Worm (Caenorhabditis elegans) whole organism, young adult: ENCODE results near the gene mboa-4.

ENCODE experiments used
- B0261.1 ChIP-seq: sonication (generic microtip); optimal IDR thresholded peaks from 2 replicates; lab custom pipeline; 2016; ENCODE audit warnings: mild to moderate bottlenecking, missing genetic modification characterization, moderate library complexity, missing compliant biosample characterization
- C17E4.6 ChIP-seq: fragments of 200-800 bp; sonication (Bioruptor generic); IDR thresholded peaks from 2 replicates; pipeline ENCODE4 v1.3.6; 2022; ENCODE audit warnings: missing genetic modification reagents, missing genetic modification characterization, missing compliant biosample characterization
- F37B4.10 ChIP-seq: fragments of 200-800 bp; sonication (Bioruptor generic); IDR thresholded peaks from 2 replicates; pipeline ENCODE4 v1.3.6; 2022; ENCODE audit warnings: missing genetic modification characterization, missing compliant biosample characterization
- F49E8.2 ChIP-seq: sonication (generic microtip); optimal IDR thresholded peaks from 3 replicates; lab custom pipeline; 2017; ENCODE audit warnings: missing genetic modification characterization, mild to moderate bottlenecking, missing compliant biosample characterization, antibody characterized with exemption, moderate library complexity; ENCODE audit not compliant: insufficient read depth
- F52B5.7 ChIP-seq: sonication (generic microtip); optimal IDR thresholded peaks from 2 replicates; lab custom pipeline; 2016; ENCODE audit warnings: mild to moderate bottlenecking, missing genetic modification characterization, missing compliant biosample characterization
- F57A8.1 ChIP-seq: fragments of 200-800 bp; sonication (Bioruptor generic); optimal IDR thresholded peaks from 2 replicates; lab custom pipeline; 2018; ENCODE audit warnings: mild to moderate bottlenecking, missing genetic modification characterization, moderate library complexity, missing compliant biosample characterization
- T26A5.8 ChIP-seq: sonication (generic microtip); optimal IDR thresholded peaks from 2 replicates; lab custom pipeline; 2016; ENCODE audit warnings: missing genetic modification characterization, missing compliant biosample characterization
- Y56A3A.18 ChIP-seq: fragments of 200-800 bp; sonication (Bioruptor generic); IDR thresholded peaks from 2 replicates; pipeline ENCODE4 v1.3.6; 2022; ENCODE audit warnings: missing genetic modification reagents, missing genetic modification characterization, missing compliant biosample characterization
- Y67H2A.10 ChIP-seq: fragments of 200-800 bp; sonication (Bioruptor generic); conservative IDR thresholded peaks from 2 replicates; pipeline ENCODE4 v1.3.6; 2022; ENCODE audit warnings: missing genetic modification reagents, missing genetic modification characterization, missing compliant biosample characterization
- Y95B8A.8 ChIP-seq: fragments of 200-800 bp; sonication (Bioruptor generic); IDR thresholded peaks from 2 replicates; pipeline ENCODE4 v1.3.6; 2022; ENCODE audit warnings: missing genetic modification reagents, missing genetic modification characterization, missing compliant biosample characterization
- aptf-3 ChIP-seq: fragments of 200-800 bp; sonication (Bioruptor generic); IDR thresholded peaks from 2 replicates; pipeline ENCODE4 v1.3.6; 2022; ENCODE audit warnings: missing genetic modification characterization, missing compliant biosample characterization
- athp-1 ChIP-seq: sonication (generic microtip); optimal IDR thresholded peaks from 2 replicates; lab custom pipeline; 2017; ENCODE audit warnings: mild to moderate bottlenecking, missing genetic modification characterization, missing compliant biosample characterization
- attf-3 ChIP-seq: fragments of 200-800 bp; sonication (Bioruptor generic); conservative IDR thresholded peaks from 2 replicates; pipeline ENCODE4 v1.3.6; 2022; ENCODE audit warnings: missing genetic modification reagents, missing genetic modification characterization, missing compliant biosample characterization
- attf-6 ChIP-seq: fragments of 200-800 bp; sonication (Bioruptor generic); IDR thresholded peaks from 2 replicates; pipeline ENCODE4 v1.3.6; 2022; ENCODE audit warnings: missing genetic modification reagents, missing genetic modification characterization, missing compliant biosample characterization
- bed-1 ChIP-seq: fragments of 200-800 bp; sonication (Bioruptor generic); IDR thresholded peaks from 2 replicates; pipeline ENCODE4 v1.3.6; 2022; ENCODE audit warnings: missing genetic modification reagents, missing genetic modification characterization, missing compliant biosample characterization
- ceh-58 ChIP-seq: fragments of 200-800 bp; sonication (Bioruptor generic); IDR thresholded peaks from 2 replicates; pipeline ENCODE4 v1.3.6; 2022; ENCODE audit warnings: missing genetic modification characterization, missing compliant biosample characterization
- dox-1 ChIP-seq: fragments of 200-800 bp; sonication (Bioruptor generic); IDR thresholded peaks from 2 replicates; pipeline ENCODE4 v1.3.6; 2022; ENCODE audit warnings: missing genetic modification reagents, missing genetic modification characterization, missing compliant biosample characterization
- ekl-4 ChIP-seq: fragments of 200-800 bp; sonication (Bioruptor generic); IDR thresholded peaks from 2 replicates; pipeline ENCODE4 v1.3.6; 2022; ENCODE audit warnings: missing genetic modification reagents, missing genetic modification characterization, missing compliant biosample characterization
- gei-17 ChIP-seq: fragments of 200-800 bp; sonication (Bioruptor generic); optimal IDR thresholded peaks from 2 replicates; lab custom pipeline; 2018; ENCODE audit warnings: mild to moderate bottlenecking, missing genetic modification characterization, missing compliant biosample characterization
- hlh-26 ChIP-seq: fragments of 200-800 bp; sonication (Bioruptor generic); conservative IDR thresholded peaks from 2 replicates; pipeline ENCODE4 v1.3.6; 2022; ENCODE audit warnings: missing genetic modification reagents, missing genetic modification characterization, missing compliant biosample characterization
- hmg-1.2 ChIP-seq: fragments of 200-800 bp; sonication (Bioruptor generic); IDR thresholded peaks from 2 replicates; pipeline ENCODE4 v1.3.6; 2022; ENCODE audit warnings: missing genetic modification reagents, missing genetic modification characterization, missing compliant biosample characterization
- let-607 ChIP-seq, 2 experiments: fragments of 200-800 bp in 1 of 2; sonication (Bioruptor generic) in 1 of 2; sonication (generic microtip) in 1 of 2; optimal IDR thresholded peaks; 2 replicates each; lab custom pipeline; 2016 to 2018; ENCODE audit warnings: mild to moderate bottlenecking in 2 of 2, missing compliant biosample characterization in 2 of 2, missing genetic modification characterization in 2 of 2, moderate library complexity in 2 of 2, missing genotype in 1 of 2
- lin-26 ChIP-seq: fragments of 200-800 bp; sonication (Bioruptor generic); IDR thresholded peaks from 2 replicates; pipeline ENCODE4 v1.3.6; 2022; ENCODE audit warnings: missing genetic modification reagents, missing genetic modification characterization, missing compliant biosample characterization
- lin-35 ChIP-seq, 3 experiments: fragments of 150-350 bp in 2 of 3; sonication (generic microtip) in 1 of 3; optimal IDR thresholded peaks; 2 replicates each; lab custom pipeline; 2014 to 2018; ENCODE audit warnings: missing biosample characterization in 3 of 3, missing genetic modification characterization in 3 of 3, missing genetic modification reagents in 3 of 3
- lin-40 ChIP-seq: sonication (generic microtip); optimal IDR thresholded peaks from 2 replicates; lab custom pipeline; 2016; ENCODE audit warnings: missing genetic modification characterization, mild to moderate bottlenecking, missing compliant biosample characterization, missing genotype, missing genetic modification reagents
- lin-54 ChIP-seq: fragments of 200-800 bp; sonication (Bioruptor generic); optimal IDR thresholded peaks from 2 replicates; lab custom pipeline; 2018; ENCODE audit warnings: mild to moderate bottlenecking, missing genetic modification characterization, missing compliant biosample characterization
- lsy-27 ChIP-seq: sonication (generic microtip); optimal IDR thresholded peaks from 2 replicates; lab custom pipeline; 2017; ENCODE audit warnings: missing genetic modification characterization, mild to moderate bottlenecking, missing compliant biosample characterization, antibody characterized with exemption, missing genotype, borderline replicate concordance; ENCODE audit not compliant: insufficient read depth
- madf-10 ChIP-seq: sonication (generic microtip); optimal IDR thresholded peaks from 2 replicates; lab custom pipeline; 2016; ENCODE audit warnings: mild to moderate bottlenecking, missing genetic modification characterization, missing compliant biosample characterization
- mcd-1 ChIP-seq: fragments of 200-800 bp; sonication (Bioruptor generic); IDR thresholded peaks from 2 replicates; pipeline ENCODE4 v1.3.6; 2022; ENCODE audit warnings: missing genetic modification reagents, missing genetic modification characterization, missing compliant biosample characterization
- mel-28 ChIP-seq: sonication (generic microtip); optimal IDR thresholded peaks from 2 replicates; lab custom pipeline; 2016; ENCODE audit warnings: borderline replicate concordance, mild to moderate bottlenecking, missing genetic modification characterization, missing compliant biosample characterization
- mxl-1 ChIP-seq: sonication (generic microtip); optimal IDR thresholded peaks from 2 replicates; lab custom pipeline; 2016; ENCODE audit warnings: missing genetic modification characterization, missing compliant biosample characterization
- nfya-1 ChIP-seq: sonication (generic microtip); optimal IDR thresholded peaks from 2 replicates; lab custom pipeline; 2017; ENCODE audit warnings: antibody characterized with exemption, missing compliant biosample characterization, missing genetic modification characterization, borderline replicate concordance; ENCODE audit not compliant: insufficient read depth
- nhr-120 ChIP-seq: fragments of 200-800 bp; sonication (Bioruptor generic); IDR thresholded peaks from 2 replicates; pipeline ENCODE4 v1.3.6; 2022; ENCODE audit warnings: missing genetic modification characterization, missing compliant biosample characterization
- rcor-1 ChIP-seq: fragments of 200-800 bp; sonication (Bioruptor generic); IDR thresholded peaks from 2 replicates; pipeline ENCODE4 v1.3.6; 2022; ENCODE audit warnings: missing genetic modification reagents, missing genetic modification characterization, missing compliant biosample characterization
- rpc-1 ChIP-seq, 2 experiments: fragments of 150-350 bp in 1 of 2; sonication (generic microtip) in 1 of 2; optimal IDR thresholded peaks; 2 replicates each; lab custom pipeline; 2014 to 2018; ENCODE audit warnings: missing biosample characterization in 1 of 2, missing genetic modification characterization in 1 of 2, missing genetic modification reagents in 1 of 2, missing genotype in 1 of 2
- snpc-1.1 ChIP-seq: sonication (generic microtip); optimal IDR thresholded peaks from 2 replicates; lab custom pipeline; 2017; ENCODE audit warnings: missing genetic modification characterization, mild to moderate bottlenecking, missing compliant biosample characterization, antibody characterized with exemption, moderate library complexity, missing genotype, missing genetic modification reagents; ENCODE audit not compliant: insufficient read depth
- snpc-4 ChIP-seq, 5 experiments: fragments of 150-350 bp in 1 of 5; sonication (generic microtip) in 4 of 5; optimal IDR thresholded peaks; 2 replicates each; lab custom pipeline; 2014 to 2018; ENCODE audit warnings: missing genetic modification characterization in 5 of 5, missing biosample characterization in 3 of 5, antibody characterized with exemption in 2 of 5, mild to moderate bottlenecking in 2 of 5, missing compliant biosample characterization in 2 of 5, missing genotype in 2 of 5, moderate library complexity in 2 of 5, missing genetic modification reagents in 1 of 5
- sptf-2 ChIP-seq: fragments of 200-800 bp; sonication (Bioruptor generic); optimal IDR thresholded peaks from 2 replicates; lab custom pipeline; 2018; ENCODE audit warnings: mild to moderate bottlenecking, missing genetic modification characterization, missing compliant biosample characterization
- tlf-1 ChIP-seq: fragments of 200-800 bp; sonication (Bioruptor generic); optimal IDR thresholded peaks from 2 replicates; lab custom pipeline; 2018; ENCODE audit warnings: mild to moderate bottlenecking, missing genetic modification characterization, missing compliant biosample characterization
- unc-62 ChIP-seq: fragments of 150-350 bp; optimal IDR thresholded peaks from 2 replicates; lab custom pipeline; 2014; ENCODE audit warnings: missing biosample characterization, missing genetic modification reagents, missing genetic modification characterization
- zfh-2 ChIP-seq: fragments of 200-800 bp; sonication (Bioruptor generic); conservative IDR thresholded peaks from 2 replicates; pipeline ENCODE4 v1.3.6; 2022; ENCODE audit warnings: missing genetic modification reagents, missing genetic modification characterization, missing compliant biosample characterization
- ztf-22 ChIP-seq: fragments of 200-800 bp; sonication (Bioruptor generic); optimal IDR thresholded peaks from 2 replicates; lab custom pipeline; 2018; ENCODE audit warnings: mild to moderate bottlenecking, missing genetic modification characterization, moderate library complexity, missing compliant biosample characterization
- ztf-28 ChIP-seq: fragments of 200-800 bp; sonication (Bioruptor generic); IDR thresholded peaks from 2 replicates; pipeline ENCODE4 v1.3.6; 2022; ENCODE audit warnings: missing genetic modification reagents, missing genetic modification characterization, missing compliant biosample characterization
- ztf-3 ChIP-seq: fragments of 200-800 bp; sonication (Bioruptor generic); optimal IDR thresholded peaks from 2 replicates; lab custom pipeline; 2018; ENCODE audit warnings: mild to moderate bottlenecking, missing genetic modification characterization, missing compliant biosample characterization
- ztf-6 ChIP-seq: fragments of 200-800 bp; sonication (Bioruptor generic); IDR thresholded peaks from 2 replicates; pipeline ENCODE4 v1.3.6; 2022; ENCODE audit warnings: missing genetic modification reagents, missing genetic modification characterization, missing compliant biosample characterization

The mboa-4 gene

DNA sequence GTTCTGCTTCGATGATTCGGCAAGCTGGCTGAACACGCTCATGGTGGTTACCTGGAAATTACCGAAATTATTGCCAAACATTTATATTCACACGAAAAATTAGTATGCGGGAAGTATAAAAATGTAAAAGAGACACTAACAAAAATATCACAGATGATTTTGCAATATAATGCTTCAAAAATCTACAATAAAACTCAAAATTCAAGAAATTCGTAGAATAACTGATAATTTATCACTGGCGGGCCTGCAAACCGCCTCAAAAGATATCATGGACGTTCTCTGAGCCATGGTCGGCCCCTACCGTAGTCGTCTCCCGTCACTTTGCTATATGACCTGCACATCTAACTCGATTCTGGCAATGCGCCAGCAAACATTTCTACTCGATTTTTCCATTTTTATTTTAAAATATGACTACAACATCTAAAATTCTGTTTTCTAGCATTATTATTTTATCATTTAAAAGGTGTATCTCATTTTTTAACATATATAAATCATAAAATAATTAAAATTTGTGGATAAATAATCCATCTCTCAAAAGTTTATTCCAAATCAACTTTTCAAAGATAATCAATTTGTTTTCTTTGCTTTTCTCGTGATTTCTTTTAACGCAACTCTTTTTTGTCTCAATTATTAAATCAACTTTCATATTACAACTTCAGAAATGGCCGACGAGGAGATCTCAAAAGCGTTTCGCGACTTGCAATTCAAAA lies 10.2 kb downstream of the mboa-4 start, which contains the start of the genes F01G4.6 and pfd-1:
F01G4.6 (minus strand) TSS at position 51 of the 710 bp plus-strand sequence.
pfd-1 (plus strand) TSS at position 660 of the 710 bp plus-strand sequence.
- no peak for TF ChIP-seq ztf-3 (GFP tag; lab: Kevin White, UChicago)
- TF ChIP-seq Y95B8A.8 (GFP tag; lab: Robert Waterston, UW), result 0 out of 2 replicates have a peak, but pooled peaks have one; percentile 49
- TF ChIP-seq snpc-4 (GFP tag; optimal IDR thresholded peaks at IDR 0.05; lab: Kevin White, UChicago), result peak; percentile 18
- peak; percentile 39 to 68 (median 58) for TF ChIP-seq snpc-4 (tag; optimal IDR thresholded peaks at IDR 0.05; lab: Kevin White, UChicago)
- no peak for TF ChIP-seq ceh-58 (GFP tag; lab: Robert Waterston, UW)
- no peak for TF ChIP-seq ztf-6
- no peak for TF ChIP-seq lsy-27
- TF ChIP-seq athp-1 (tag; lab: Kevin White, UChicago), result no peak
- no peak for TF ChIP-seq rpc-1 (optimal IDR thresholded peaks at IDR 0.05; lab: Kevin White, UChicago)
- no peak for TF ChIP-seq rpc-1 (tag; optimal IDR thresholded peaks at IDR 0.05; lab: Kevin White, UChicago)
- TF ChIP-seq C17E4.6, result no peak; the same call in 1 of the 2 replicates
- TF ChIP-seq madf-10 (tag; lab: Kevin White, UChicago), result peak; percentile 55
- TF ChIP-seq Y67H2A.10 (GFP tag; lab: Robert Waterston, UW), result peak; percentile 41; the same call in 1 of the 2 replicates
- TF ChIP-seq ztf-22 (GFP tag; lab: Kevin White, UChicago), result no peak
- TF ChIP-seq tlf-1 (GFP tag; lab: Kevin White, UChicago), result peak; percentile 89
- peak; percentile 51; the same call in 1 of the 2 replicates for TF ChIP-seq Y56A3A.18 (GFP tag; lab: Robert Waterston, UW)
- peak; percentile 85 for TF ChIP-seq mcd-1 (GFP tag; lab: Robert Waterston, UW)
- TF ChIP-seq F49E8.2 (tag; lab: Kevin White, UChicago), result no peak
- no peak for TF ChIP-seq hlh-26 (GFP tag; lab: Robert Waterston, UW)
- TF ChIP-seq rcor-1, result peak; percentile 78; the same call in 1 of the 2 replicates
- TF ChIP-seq bed-1 (GFP tag; lab: Robert Waterston, UW), result no peak
- peak in 1 of 2 experiments; percentile 79 for TF ChIP-seq let-607 (tag; optimal IDR thresholded peaks at IDR 0.05; lab: Kevin White, UChicago)
- no peak for TF ChIP-seq sptf-2
- TF ChIP-seq mxl-1 (tag; lab: Kevin White, UChicago), result no peak
- TF ChIP-seq hmg-1.2, result peak; percentile 65; the same call in 1 of the 2 replicates
- 0 out of 2 replicates have a peak, but pooled peaks have one; percentile 13 for TF ChIP-seq zfh-2
- no peak for TF ChIP-seq F37B4.10 (GFP tag; lab: Robert Waterston, UW)
- no peak for TF ChIP-seq aptf-3 (GFP tag; lab: Robert Waterston, UW)
- TF ChIP-seq attf-3 (GFP tag; lab: Robert Waterston, UW), result peak; percentile 43; the same call in 1 of the 2 replicates
- TF ChIP-seq mel-28 (tag; lab: Kevin White, UChicago), result no peak
- TF ChIP-seq B0261.1, result no peak
- no peak for TF ChIP-seq F57A8.1 (GFP tag; lab: Kevin White, UChicago)
- TF ChIP-seq gei-17 (GFP tag; lab: Kevin White, UChicago), result peak; percentile 53
- TF ChIP-seq lin-35 (GFP tag; optimal IDR thresholded peaks at IDR 0.05; lab: Kevin White, UChicago), result peak in 1 of 3 experiments; percentile 91
- peak; percentile 84 for TF ChIP-seq lin-54 (GFP tag; lab: Kevin White, UChicago)
- peak; percentile 52; the same call in 1 of the 2 replicates for TF ChIP-seq dox-1 (GFP tag; lab: Robert Waterston, UW)
- no peak for TF ChIP-seq nfya-1 (tag; lab: Kevin White, UChicago)
- no peak for TF ChIP-seq nhr-120 (GFP tag; lab: Robert Waterston, UW)
- peak; percentile 85 for TF ChIP-seq lin-40
- TF ChIP-seq ekl-4 (GFP tag; lab: Robert Waterston, UW), result peak; percentile 85
- no peak for TF ChIP-seq ztf-28
- no peak for TF ChIP-seq unc-62 (GFP tag; lab: Kevin White, UChicago)
- no peak for TF ChIP-seq F52B5.7 (tag; lab: Kevin White, UChicago)
- TF ChIP-seq attf-6 (GFP tag; lab: Robert Waterston, UW), result no peak
- no peak for TF ChIP-seq lin-26 (GFP tag; lab: Robert Waterston, UW)
- TF ChIP-seq T26A5.8 (tag; lab: Kevin White, UChicago), result no peak
- TF ChIP-seq snpc-1.1 (tag; lab: Kevin White, UChicago), result no peak
